Worm (Caenorhabditis elegans): ENCODE data around the gene F43D2.7.

ce11 chrV:14617711-14618110 lies 22.3 kb downstream of the F43D2.7 start:
- TF ChIP-seq pqm-1 (tag; optimal IDR thresholded peaks at IDR 0.05), result no peak
- TF ChIP-seq fkh-10 (GFP tag; optimal IDR thresholded peaks at IDR 0.05), result no peak
- no peak for TF ChIP-seq unc-130 (GFP tag; optimal IDR thresholded peaks at IDR 0.05)
- no peak for TF ChIP-seq hlh-30 (tag; optimal IDR thresholded peaks at IDR 0.05; ENCODE audit: insufficient read depth)
- no peak for TF ChIP-seq vab-7 (GFP tag; IDR thresholded peaks at IDR 0.05)
- TF ChIP-seq ama-1 (optimal IDR thresholded peaks at IDR 0.05), result no peak
- TF ChIP-seq mdt-29 (GFP tag; IDR thresholded peaks at IDR 0.05), result no peak
- no peak for TF ChIP-seq lin-39 (tag; optimal IDR thresholded peaks at IDR 0.05)
- TF ChIP-seq F10B5.3 (tag; optimal IDR thresholded peaks at IDR 0.05), result no peak
- no peak for TF ChIP-seq R02D3.7 (tag; optimal IDR thresholded peaks at IDR 0.05)
- TF ChIP-seq aly-2 (tag; optimal IDR thresholded peaks at IDR 0.05), result no peak

All from whole organism, L4 larva.